Worm (Caenorhabditis elegans): Measurements from ENCODE around the gene nlp-2.

- no peak for TF ChIP-seq pha-4 (tag; optimal IDR thresholded peaks at IDR 0.05)
- no peak for TF ChIP-seq ceh-40 (GFP tag; IDR thresholded peaks at IDR 0.05)
- no peak for TF ChIP-seq tlf-1 (GFP tag; optimal IDR thresholded peaks at IDR 0.05)
- no peak for TF ChIP-seq unc-62 (GFP tag; optimal IDR thresholded peaks at IDR 0.05)
- no peak for TF ChIP-seq attf-3 (GFP tag; conservative IDR thresholded peaks at IDR 0.05)
- no peak for TF ChIP-seq lin-35 (GFP tag; optimal IDR thresholded peaks at IDR 0.05)
- TF ChIP-seq snpc-4 (GFP tag; optimal IDR thresholded peaks at IDR 0.05), result no peak
- no peak for TF ChIP-seq snpc-4 (tag; optimal IDR thresholded peaks at IDR 0.05)
- TF ChIP-seq Y67H2A.10 (GFP tag; conservative IDR thresholded peaks at IDR 0.05), result no peak
- TF ChIP-seq pbrm-1 (GFP tag; IDR thresholded peaks at IDR 0.05), result no peak
- TF ChIP-seq let-607 (tag; optimal IDR thresholded peaks at IDR 0.05), result peak in 1 of 2 experiments; percentile 42
- no peak for TF ChIP-seq mcd-1 (GFP tag; IDR thresholded peaks at IDR 0.05)
- no peak for TF ChIP-seq madf-8 (GFP tag; conservative IDR thresholded peaks at IDR 0.05)
Observed at ce11 chrX:2372134-2372533, 27.6 kb upstream of the nlp-2 start.

Measured in whole organism, young adult.